Worm (Caenorhabditis elegans): ENCODE measurements around the gene T10B10.4.

DNA sequence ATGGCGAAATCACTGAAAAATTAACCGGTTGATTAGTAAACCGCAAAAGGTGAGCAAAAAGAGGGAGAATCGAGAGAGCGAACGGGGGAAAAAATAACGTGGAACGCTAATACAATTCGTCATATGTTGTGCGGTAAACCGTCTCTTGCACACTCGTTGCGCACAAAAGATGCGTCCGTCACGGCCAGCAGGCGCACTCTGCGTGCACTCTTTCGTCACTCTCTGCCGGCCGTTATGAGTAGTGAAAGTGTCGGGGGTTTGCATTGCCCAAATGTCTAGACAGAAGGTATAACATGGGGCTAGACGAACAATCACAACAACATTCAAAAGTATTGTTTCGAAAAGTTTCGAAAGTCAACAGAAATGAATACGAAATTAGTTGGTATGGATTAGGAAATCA is 8.5 kb upstream of the T10B10.4 start, which contains the start of gene pkhm-2:
- TF ChIP-seq ama-1 (optimal IDR thresholded peaks at IDR 0.05) (no peak), unc-55 (GFP tag; optimal IDR thresholded peaks at IDR 0.05) (peak; percentile 9), pat-9 (tag; optimal IDR thresholded peaks at IDR 0.05) (peak; percentile 28), nfya-1 (tag; optimal IDR thresholded peaks at IDR 0.05) (peak; percentile 59), C08G9.2 (tag; optimal IDR thresholded peaks at IDR 0.05) (no peak), elt-2 (tag; optimal IDR thresholded peaks at IDR 0.05) (peak; percentile 62), ztf-16 (tag; optimal IDR thresholded peaks at IDR 0.05) (peak; percentile 62)
